Worm (Caenorhabditis elegans) whole organism, young adult: Measurements from ENCODE around the gene ape-1.

Source experiments
- B0336.3 ChIP-seq: fragments of 200-800 bp; sonication (Bioruptor generic); IDR thresholded peaks from 2 replicates; pipeline ENCODE4 v1.3.6; 2022; ENCODE audit warnings: missing genetic modification characterization, missing compliant biosample characterization
- C17E4.6 ChIP-seq: fragments of 200-800 bp; sonication (Bioruptor generic); IDR thresholded peaks from 2 replicates; pipeline ENCODE4 v1.3.6; 2022; ENCODE audit warnings: missing genetic modification reagents, missing genetic modification characterization, missing compliant biosample characterization
- F23B12.7 ChIP-seq: sonication (generic microtip); optimal IDR thresholded peaks from 2 replicates; lab custom pipeline; 2017; ENCODE audit warnings: missing genetic modification characterization, mild to moderate bottlenecking, missing compliant biosample characterization, antibody characterized with exemption, moderate library complexity; ENCODE audit not compliant: insufficient read depth
- F33H1.4 ChIP-seq: fragments of 200-800 bp; sonication (Bioruptor generic); IDR thresholded peaks from 2 replicates; pipeline ENCODE4 v1.3.6; 2022; ENCODE audit warnings: missing genetic modification reagents, missing genetic modification characterization, missing compliant biosample characterization
- F37B4.10 ChIP-seq: fragments of 200-800 bp; sonication (Bioruptor generic); IDR thresholded peaks from 2 replicates; pipeline ENCODE4 v1.3.6; 2022; ENCODE audit warnings: missing genetic modification characterization, missing compliant biosample characterization
- F39B2.1 ChIP-seq: fragments of 200-800 bp; sonication (Bioruptor generic); IDR thresholded peaks from 2 replicates; pipeline ENCODE4 v1.3.6; 2022; ENCODE audit warnings: missing genetic modification reagents, missing genetic modification characterization, missing compliant biosample characterization
- F57C9.4 ChIP-seq: sonication (generic microtip); optimal IDR thresholded peaks from 2 replicates; lab custom pipeline; 2017; ENCODE audit warnings: mild to moderate bottlenecking, missing genetic modification characterization, missing compliant biosample characterization
- K11D2.4 ChIP-seq: fragments of 200-800 bp; sonication (Bioruptor generic); IDR thresholded peaks from 2 replicates; pipeline ENCODE4 v1.3.6; 2022; ENCODE audit warnings: missing genetic modification reagents, missing genetic modification characterization, missing compliant biosample characterization
- K12H6.12 ChIP-seq: fragments of 200-800 bp; sonication (Bioruptor generic); optimal IDR thresholded peaks from 2 replicates; lab custom pipeline; 2018; ENCODE audit warnings: mild to moderate bottlenecking, missing genetic modification characterization, missing compliant biosample characterization
- akir-1 ChIP-seq: fragments of 200-800 bp; sonication (Bioruptor generic); optimal IDR thresholded peaks from 2 replicates; lab custom pipeline; 2018; ENCODE audit warnings: mild to moderate bottlenecking, missing genetic modification characterization, moderate library complexity, missing compliant biosample characterization
- athp-1 ChIP-seq: sonication (generic microtip); optimal IDR thresholded peaks from 2 replicates; lab custom pipeline; 2017; ENCODE audit warnings: mild to moderate bottlenecking, missing genetic modification characterization, missing compliant biosample characterization
- attf-5 ChIP-seq: fragments of 200-800 bp; sonication (Bioruptor generic); optimal IDR thresholded peaks from 2 replicates; lab custom pipeline; 2018; ENCODE audit warnings: mild to moderate bottlenecking, missing genetic modification characterization, missing compliant biosample characterization
- cebp-1 ChIP-seq, 2 experiments: fragments of 200-800 bp in 1 of 2; sonication (Bioruptor generic) in 1 of 2; sonication (generic microtip) in 1 of 2; IDR thresholded peaks in 1 of 2; optimal IDR thresholded peaks in 1 of 2; 2 replicates each; pipeline versions ENCODE4 v1.3.6 to Lab custom; 2017 to 2022; ENCODE audit warnings: missing compliant biosample characterization in 2 of 2, missing genetic modification characterization in 2 of 2, mild to moderate bottlenecking in 1 of 2, missing genetic modification reagents in 1 of 2, moderate library complexity in 1 of 2
- ceh-27 ChIP-seq: fragments of 200-800 bp; sonication (Bioruptor generic); optimal IDR thresholded peaks from 2 replicates; lab custom pipeline; 2018; ENCODE audit warnings: mild to moderate bottlenecking, missing genetic modification characterization, moderate library complexity, missing compliant biosample characterization
- ceh-79 ChIP-seq: sonication (generic microtip); optimal IDR thresholded peaks from 2 replicates; lab custom pipeline; 2017; ENCODE audit warnings: mild to moderate bottlenecking, missing genetic modification characterization, missing compliant biosample characterization
- chd-7 ChIP-seq: sonication (generic microtip); optimal IDR thresholded peaks from 2 replicates; lab custom pipeline; 2016; ENCODE audit warnings: mild to moderate bottlenecking, missing genetic modification characterization, moderate library complexity, missing compliant biosample characterization
- dpff-1 ChIP-seq: sonication (generic microtip); optimal IDR thresholded peaks from 2 replicates; lab custom pipeline; 2017; ENCODE audit warnings: mild to moderate bottlenecking, missing genetic modification characterization, missing compliant biosample characterization
- dpl-1 ChIP-seq: fragments of 150-350 bp; optimal IDR thresholded peaks from 2 replicates; lab custom pipeline; 2014; ENCODE audit warnings: missing biosample characterization, missing genetic modification reagents, missing genetic modification characterization
- egl-44 ChIP-seq: fragments of 200-800 bp; sonication (Bioruptor generic); IDR thresholded peaks from 2 replicates; pipeline ENCODE4 v1.3.6; 2022; ENCODE audit warnings: missing genetic modification reagents, missing genetic modification characterization, missing compliant biosample characterization
- him-1 ChIP-seq: sonication (generic microtip); optimal IDR thresholded peaks from 2 replicates; lab custom pipeline; 2016; ENCODE audit warnings: missing genotype, missing genetic modification reagents, missing genetic modification characterization, missing compliant biosample characterization
- hsf-1 ChIP-seq: fragments of 200-800 bp; sonication (Bioruptor generic); IDR thresholded peaks from 2 replicates; pipeline ENCODE4 v1.3.6; 2022; ENCODE audit warnings: missing genetic modification reagents, missing genetic modification characterization, missing compliant biosample characterization
- lin-54 ChIP-seq: fragments of 200-800 bp; sonication (Bioruptor generic); optimal IDR thresholded peaks from 2 replicates; lab custom pipeline; 2018; ENCODE audit warnings: mild to moderate bottlenecking, missing genetic modification characterization, missing compliant biosample characterization
- lsl-1 ChIP-seq: fragments of 200-800 bp; sonication (Bioruptor generic); optimal IDR thresholded peaks from 2 replicates; lab custom pipeline; 2018; ENCODE audit warnings: mild to moderate bottlenecking, missing genetic modification characterization, moderate library complexity, missing compliant biosample characterization
- madf-6 ChIP-seq: fragments of 200-800 bp; sonication (Bioruptor generic); IDR thresholded peaks from 2 replicates; pipeline ENCODE4 v1.3.6; 2022; ENCODE audit warnings: missing genetic modification reagents, missing genetic modification characterization, missing compliant biosample characterization
- mcd-1 ChIP-seq: fragments of 200-800 bp; sonication (Bioruptor generic); IDR thresholded peaks from 2 replicates; pipeline ENCODE4 v1.3.6; 2022; ENCODE audit warnings: missing genetic modification reagents, missing genetic modification characterization, missing compliant biosample characterization
- nfya-2 ChIP-seq: fragments of 200-800 bp; sonication (Bioruptor generic); IDR thresholded peaks from 2 replicates; pipeline ENCODE4 v1.3.6; 2022; ENCODE audit warnings: missing genetic modification reagents, missing genetic modification characterization, missing compliant biosample characterization
- nhr-80 ChIP-seq: sonication (generic microtip); optimal IDR thresholded peaks from 2 replicates; lab custom pipeline; 2016; ENCODE audit warnings: missing genetic modification characterization, missing compliant biosample characterization
- nhr-90 ChIP-seq: sonication (generic microtip); optimal IDR thresholded peaks from 2 replicates; lab custom pipeline; 2016; ENCODE audit warnings: missing genotype, mild to moderate bottlenecking, missing genetic modification characterization, missing compliant biosample characterization
- pha-4 ChIP-seq: fragments of 150-350 bp; sonication (generic microtip); optimal IDR thresholded peaks from 2 replicates; lab custom pipeline; 2014; ENCODE audit warnings: missing biosample characterization, missing genetic modification reagents, missing genetic modification characterization
- repo-1 ChIP-seq: sonication (generic microtip); optimal IDR thresholded peaks from 2 replicates; lab custom pipeline; 2017; ENCODE audit warnings: mild to moderate bottlenecking, missing genetic modification characterization, missing compliant biosample characterization
- rpc-1 ChIP-seq, 2 experiments: fragments of 150-350 bp in 1 of 2; sonication (generic microtip) in 1 of 2; optimal IDR thresholded peaks; 2 replicates each; lab custom pipeline; 2014 to 2018; ENCODE audit warnings: missing biosample characterization in 1 of 2, missing genetic modification characterization in 1 of 2, missing genetic modification reagents in 1 of 2, missing genotype in 1 of 2
- sptf-2 ChIP-seq: fragments of 200-800 bp; sonication (Bioruptor generic); optimal IDR thresholded peaks from 2 replicates; lab custom pipeline; 2018; ENCODE audit warnings: mild to moderate bottlenecking, missing genetic modification characterization, missing compliant biosample characterization
- zfh-2 ChIP-seq: fragments of 200-800 bp; sonication (Bioruptor generic); conservative IDR thresholded peaks from 2 replicates; pipeline ENCODE4 v1.3.6; 2022; ENCODE audit warnings: missing genetic modification reagents, missing genetic modification characterization, missing compliant biosample characterization
- ztf-25 ChIP-seq: fragments of 200-800 bp; sonication (Bioruptor generic); IDR thresholded peaks from 2 replicates; pipeline ENCODE4 v1.3.6; 2022; ENCODE audit warnings: missing genetic modification reagents, missing genetic modification characterization, missing compliant biosample characterization
- ztf-6 ChIP-seq: fragments of 200-800 bp; sonication (Bioruptor generic); IDR thresholded peaks from 2 replicates; pipeline ENCODE4 v1.3.6; 2022; ENCODE audit warnings: missing genetic modification reagents, missing genetic modification characterization, missing compliant biosample characterization

The ape-1 gene

DNA sequence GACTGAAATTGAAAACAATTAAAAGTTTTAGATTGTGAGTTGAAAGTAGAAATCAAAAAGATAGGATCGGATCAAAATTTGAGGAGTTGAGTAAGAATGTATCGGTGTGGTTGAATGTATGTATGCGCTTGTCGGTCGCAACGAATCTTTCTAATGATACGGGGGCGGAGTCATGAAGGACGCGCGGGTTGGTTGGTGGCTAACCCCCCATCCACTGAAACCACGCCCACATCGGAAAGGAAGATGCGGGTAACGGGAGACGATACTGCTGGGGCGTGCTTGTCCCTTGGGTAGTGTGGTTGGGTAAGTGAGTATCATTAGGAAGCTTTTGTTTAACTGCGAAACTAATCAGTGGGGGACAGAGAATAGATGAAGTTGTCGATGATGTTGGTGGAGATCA, 29.7 kb downstream of the ape-1 start, which contains the start of gene ceh-32:
Gene ceh-32, minus strand, starts transcription at position 2 of the 400 bp plus-strand sequence.
- TF ChIP-seq F33H1.4 (GFP tag; lab: Robert Waterston, UW) (no peak), ztf-6 (GFP tag; lab: Robert Waterston, UW) (no peak), him-1 (no peak), akir-1 (GFP tag; lab: Kevin White, UChicago) (no peak), K11D2.4 (no peak), rpc-1 (optimal IDR thresholded peaks at IDR 0.05; lab: Kevin White, UChicago) (no peak), rpc-1 (tag; optimal IDR thresholded peaks at IDR 0.05; lab: Kevin White, UChicago) (no peak), lin-54 (GFP tag; lab: Kevin White, UChicago) (no peak), ztf-25 (GFP tag; lab: Robert Waterston, UW) (no peak), egl-44 (GFP tag; lab: Robert Waterston, UW) (no peak), lsl-1 (no peak), sptf-2 (GFP tag; lab: Kevin White, UChicago) (no peak), K12H6.12 (tag; lab: Kevin White, UChicago) (no peak), attf-5 (no peak), cebp-1 (GFP tag; IDR thresholded peaks at IDR 0.05; lab: Robert Waterston, UW) (no peak), cebp-1 (tag; optimal IDR thresholded peaks at IDR 0.05; lab: Kevin White, UChicago) (no peak), dpff-1 (tag; lab: Kevin White, UChicago) (no peak), F39B2.1 (GFP tag; lab: Robert Waterston, UW) (no peak), athp-1 (tag; lab: Kevin White, UChicago) (no peak), F57C9.4 (tag; lab: Kevin White, UChicago) (no peak), nfya-2 (GFP tag; lab: Robert Waterston, UW) (no peak)

DNA sequence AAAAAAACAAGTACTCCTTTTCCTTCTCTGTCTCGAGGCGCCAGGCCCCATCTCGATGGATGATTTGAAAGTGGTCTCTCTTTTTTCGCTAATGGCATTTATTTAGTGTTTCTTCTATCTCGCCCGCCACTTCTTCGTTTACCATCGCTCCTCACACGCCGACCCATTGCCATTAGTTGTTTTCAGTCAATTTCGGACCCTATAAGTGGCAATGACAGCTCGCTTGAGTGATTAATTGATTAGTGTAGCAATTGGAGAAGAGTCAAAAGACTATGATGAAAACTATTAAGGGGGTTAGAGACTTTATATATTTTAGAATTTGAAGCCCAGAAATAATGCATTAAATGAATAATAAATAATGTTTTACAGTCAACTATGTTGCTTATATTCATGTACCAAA, 30.6 kb downstream of the ape-1 start:
- TF ChIP-seq athp-1 (tag; lab: Kevin White, UChicago) (no peak), K11D2.4 (no peak), C17E4.6 (no peak), F37B4.10 (no peak), nhr-90 (tag; lab: Kevin White, UChicago) (no peak), chd-7 (tag; lab: Kevin White, UChicago) (no peak), repo-1 (no peak), madf-6 (GFP tag; lab: Robert Waterston, UW) (no peak), F23B12.7 (tag; lab: Kevin White, UChicago) (no peak), hsf-1 (no peak), ceh-27 (GFP tag; lab: Kevin White, UChicago) (no peak), B0336.3 (GFP tag; lab: Robert Waterston, UW) (no peak), dpl-1 (no peak), ceh-79 (tag; lab: Kevin White, UChicago) (no peak), pha-4 (tag; lab: Kevin White, UChicago) (no peak), mcd-1 (no peak)

DNA sequence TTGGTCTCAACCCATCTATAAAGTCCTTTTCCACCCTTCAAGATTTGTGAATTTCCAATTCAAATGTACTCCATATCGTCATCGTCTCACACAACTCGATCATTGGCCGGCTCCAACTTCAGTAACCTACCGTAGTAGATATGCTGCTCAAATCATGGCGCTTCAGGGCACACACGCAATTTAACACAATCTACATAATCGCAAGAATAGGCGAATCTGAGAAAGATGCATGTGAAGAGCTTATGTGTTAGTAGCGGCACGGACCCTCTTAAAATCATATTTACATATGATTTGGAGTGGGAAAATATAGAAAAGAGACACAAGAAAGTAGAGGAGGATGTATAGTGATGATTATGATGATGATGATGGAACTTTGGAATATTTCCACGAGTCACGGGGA, 36.0 kb downstream of the ape-1 start:
- TF ChIP-seq F39B2.1 (GFP tag; lab: Robert Waterston, UW) (no peak), ceh-27 (GFP tag; lab: Kevin White, UChicago) (peak; percentile 12), cebp-1 (GFP tag; IDR thresholded peaks at IDR 0.05; lab: Robert Waterston, UW) (no peak), cebp-1 (tag; optimal IDR thresholded peaks at IDR 0.05; lab: Kevin White, UChicago) (no peak)

DNA sequence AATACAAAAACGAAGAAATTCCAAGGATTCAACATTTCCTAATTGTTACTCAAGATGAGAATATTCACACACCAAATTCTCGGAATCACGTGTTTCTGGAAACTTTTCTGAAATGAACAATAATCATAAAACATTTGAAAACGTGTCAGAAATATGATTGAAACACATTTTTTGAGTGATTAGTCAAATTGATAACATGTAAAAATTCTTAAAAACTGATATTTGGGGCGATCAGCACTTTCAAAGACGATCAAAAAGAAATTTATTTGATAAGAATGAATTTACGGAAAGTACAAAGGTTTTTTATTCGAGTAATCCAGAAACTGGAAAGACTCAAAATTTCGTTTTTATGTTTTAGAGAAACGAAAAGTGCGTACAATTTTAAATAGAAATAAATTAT, 40.1 kb downstream of the ape-1 start, which contains the start of gene tre-3:
Gene tre-3, minus strand, starts transcription at position 107 of the 400 bp plus-strand sequence.
- TF ChIP-seq nhr-80 (tag; lab: Kevin White, UChicago) (peak; percentile 50), zfh-2 (GFP tag; lab: Robert Waterston, UW) (no peak)
